Worm (Caenorhabditis elegans): ENCODE measurements around the gene C35B1.3.

- TF ChIP-seq ceh-83 (GFP tag; optimal IDR thresholded peaks at IDR 0.05) (no peak), lin-13 (tag; optimal IDR thresholded peaks at IDR 0.05) (no peak), nhr-28 (tag; optimal IDR thresholded peaks at IDR 0.05) (no peak), nhr-237 (tag; optimal IDR thresholded peaks at IDR 0.05) (no peak), ham-2 (GFP tag; optimal IDR thresholded peaks at IDR 0.05) (no peak), ztf-11 (tag; optimal IDR thresholded peaks at IDR 0.05) (no peak)
Observed at ce11 chrIV:4084109-4084508, 3.2 kb downstream of the C35B1.3 start, which contains the start of gene C35B1.5.

All from whole organism, mixed stage, embryonic.